Fruit fly (Drosophila melanogaster): ENCODE results near the gene CG4073.

CG4073 gene

dm6 chr3R:10675101-10675500 is 39.5 kb upstream of the CG4073 start (continued):
- peak; percentile 26 for TF ChIP-seq CHES-1-like (GFP tag; optimal IDR thresholded peaks at IDR 0.05)
- no peak for TF ChIP-seq tna (GFP tag; IDR thresholded peaks at IDR 0.05; ENCODE audit: partially characterized antibody)
- no peak for TF ChIP-seq ind (GFP tag; optimal IDR thresholded peaks at IDR 0.05)
- TF ChIP-seq sima (GFP tag; optimal IDR thresholded peaks at IDR 0.05): no peak
- peak; percentile 52 for TF ChIP-seq Sry-δ (GFP tag; optimal IDR thresholded peaks at IDR 0.05)
- peak; percentile 26 for TF ChIP-seq oc (tag; optimal IDR thresholded peaks at IDR 0.05)
- peak; percentile 41; the same call in 1 of the 3 replicates for TF ChIP-seq CG7963 (GFP tag; IDR thresholded peaks at IDR 0.05; ENCODE audit: partially characterized antibody)
- no peak for TF ChIP-seq CG30020 (tag; optimal IDR thresholded peaks at IDR 0.05)
- no peak for TF ChIP-seq org-1 (GFP tag; optimal IDR thresholded peaks at IDR 0.05)
- no peak for TF ChIP-seq h (optimal IDR thresholded peaks at IDR 0.05)
- TF ChIP-seq CG10209 (GFP tag; optimal IDR thresholded peaks at IDR 0.05): no peak
- TF ChIP-seq bsh (GFP tag; optimal IDR thresholded peaks at IDR 0.05): no peak
- TF ChIP-seq rib (GFP tag; IDR thresholded peaks at IDR 0.05): no peak
- TF ChIP-seq CG14441 (GFP tag; IDR thresholded peaks at IDR 0.05): no peak
- TF ChIP-seq inv (GFP tag; IDR thresholded peaks at IDR 0.05; ENCODE audit: partially characterized antibody): peak; percentile 85
- TF ChIP-seq CG34422 (GFP tag; IDR thresholded peaks at IDR 0.05): no peak
- TF ChIP-seq Atf3 (GFP tag; optimal IDR thresholded peaks at IDR 0.05): no peak
- TF ChIP-seq Antp (GFP tag; optimal IDR thresholded peaks at IDR 0.05): peak; percentile 9
- peak; percentile 100 for TF ChIP-seq CG15601 (tag; optimal IDR thresholded peaks at IDR 0.05)
- TF ChIP-seq chn (GFP tag; optimal IDR thresholded peaks at IDR 0.05): no peak
- peak; percentile 93 for TF ChIP-seq Med (GFP tag)
- no peak for TF ChIP-seq Atf6 (GFP tag; IDR thresholded peaks at IDR 0.05)
- TF ChIP-seq Tbp (GFP tag; optimal IDR thresholded peaks at IDR 0.05): no peak
- TF ChIP-seq CG13287 (GFP tag; IDR thresholded peaks at IDR 0.05; ENCODE audit: partially characterized antibody): peak; percentile 92
- no peak for TF ChIP-seq MTF-1 (GFP tag; optimal IDR thresholded peaks at IDR 0.05; ENCODE audit: borderline replicate concordance)
- TF ChIP-seq CG3065 (GFP tag; optimal IDR thresholded peaks at IDR 0.05): no peak
- no peak for TF ChIP-seq Asciz (GFP tag; optimal IDR thresholded peaks at IDR 0.05)
- peak; percentile 92 for TF ChIP-seq Bgb (GFP tag; IDR thresholded peaks at IDR 0.05; ENCODE audit: partially characterized antibody)
- TF ChIP-seq GATAe (GFP tag; conservative IDR thresholded peaks at IDR 0.05): peak; percentile 19; the same call in 1 of the 2 replicates
- no peak for TF ChIP-seq CG10565 (GFP tag; optimal IDR thresholded peaks at IDR 0.05)
- TF ChIP-seq CG18262 (tag; optimal IDR thresholded peaks at IDR 0.05): no peak
- TF ChIP-seq Neu2 (GFP tag; optimal IDR thresholded peaks at IDR 0.05; ENCODE audit: borderline replicate concordance): no peak
- no peak for TF ChIP-seq E2f1 (GFP tag; IDR thresholded peaks at IDR 0.05)
- TF ChIP-seq nerfin-1 (tag; optimal IDR thresholded peaks at IDR 0.05): no peak
- TF ChIP-seq zfh1 (GFP tag; IDR thresholded peaks at IDR 0.05): no peak
- peak; percentile 33 for TF ChIP-seq CG34376 (GFP tag; optimal IDR thresholded peaks at IDR 0.05)
- no peak for TF ChIP-seq CG3847 (GFP tag; IDR thresholded peaks at IDR 0.05)
- TF ChIP-seq HmgD (GFP tag; optimal IDR thresholded peaks at IDR 0.05): peak; percentile 75
- TF ChIP-seq CG1024 (GFP tag; IDR thresholded peaks at IDR 0.05): no peak
- no peak; the same call in 2 of the 3 replicates for TF ChIP-seq ci (GFP tag; IDR thresholded peaks at IDR 0.05)
- TF ChIP-seq bowl (GFP tag; IDR thresholded peaks at IDR 0.05): no peak
- TF ChIP-seq cad (GFP tag; optimal IDR thresholded peaks at IDR 0.05): no peak
- TF ChIP-seq Chrac-16 (GFP tag; optimal IDR thresholded peaks at IDR 0.05): no peak
- TF ChIP-seq mirr (GFP tag; optimal IDR thresholded peaks at IDR 0.05): peak; percentile 65
- peak; percentile 71 for TF ChIP-seq Dp (GFP tag; optimal IDR thresholded peaks at IDR 0.05)
- TF ChIP-seq nmo (GFP tag; optimal IDR thresholded peaks at IDR 0.05): peak; percentile 53
- no peak for TF ChIP-seq Hmx (GFP tag; optimal IDR thresholded peaks at IDR 0.05)
- peak; percentile 64 for TF ChIP-seq Dek (tag; optimal IDR thresholded peaks at IDR 0.05)
- TF ChIP-seq TFAM (GFP tag; optimal IDR thresholded peaks at IDR 0.05): no peak
- no peak for TF ChIP-seq ATbp (GFP tag; optimal IDR thresholded peaks at IDR 0.05)
- TF ChIP-seq gsb-n (tag; optimal IDR thresholded peaks at IDR 0.05): no peak
- TF ChIP-seq CG12219 (GFP tag; optimal IDR thresholded peaks at IDR 0.05): no peak
